Worm (Caenorhabditis elegans) whole organism, L4 larva: ENCODE data around the gene C41G11.1.

Experiments
- F37D6.2 ChIP-seq: sonication (generic microtip); optimal IDR thresholded peaks from 2 replicates; lab custom pipeline; 2016; ENCODE audit warnings: mild to moderate bottlenecking, missing genetic modification characterization, missing compliant biosample characterization
- F44E2.7 ChIP-seq: fragments of 200-800 bp; sonication (Bioruptor generic); IDR thresholded peaks from 2 replicates; pipeline ENCODE4 v2.1.2; 2022; ENCODE audit warnings: missing genetic modification characterization, missing compliant biosample characterization
- T20F7.1 ChIP-seq: fragments of 200-800 bp; sonication (Bioruptor generic); optimal IDR thresholded peaks from 2 replicates; lab custom pipeline; 2018; ENCODE audit warnings: mild to moderate bottlenecking, missing genetic modification characterization, missing compliant biosample characterization
- Y105C5A.15 ChIP-seq: fragments of 200-800 bp; sonication (Bioruptor generic); IDR thresholded peaks from 2 replicates; pipeline ENCODE4 v1.3.6; 2022; ENCODE audit warnings: missing genetic modification characterization, missing compliant biosample characterization
- Y5F2A.4 ChIP-seq: fragments of 200-800 bp; sonication (Bioruptor generic); optimal IDR thresholded peaks from 2 replicates; lab custom pipeline; 2018; ENCODE audit warnings: mild to moderate bottlenecking, missing genetic modification characterization, missing compliant biosample characterization
- ama-1 ChIP-seq: fragments of 150-350 bp; optimal IDR thresholded peaks from 2 replicates; lab custom pipeline; 2014; ENCODE audit warnings: inconsistent platforms, mixed read lengths
- arid-1 ChIP-seq: fragments of 200-800 bp; sonication (Bioruptor generic); conservative IDR thresholded peaks from 2 replicates; pipeline ENCODE4 v1.3.6; 2022; ENCODE audit warnings: missing genetic modification reagents, missing genetic modification characterization, missing compliant biosample characterization
- attf-4 ChIP-seq: sonication (generic microtip); optimal IDR thresholded peaks from 3 replicates; lab custom pipeline; 2017; ENCODE audit warnings: missing biosample characterization, missing genetic modification characterization
- ceh-32 ChIP-seq: sonication (generic microtip); optimal IDR thresholded peaks from 2 replicates; lab custom pipeline; 2016; ENCODE audit warnings: mild to moderate bottlenecking, missing genetic modification characterization, missing compliant biosample characterization; ENCODE audit not compliant: poor library complexity
- ceh-62 ChIP-seq: sonication (generic microtip); optimal IDR thresholded peaks from 2 replicates; lab custom pipeline; 2017; ENCODE audit warnings: missing biosample characterization, missing genetic modification characterization
- ceh-82 ChIP-seq: sonication (generic microtip); optimal IDR thresholded peaks from 2 replicates; lab custom pipeline; 2017; ENCODE audit warnings: missing biosample characterization, missing genetic modification characterization
- cey-2 ChIP-seq: sonication (generic microtip); optimal IDR thresholded peaks from 3 replicates; lab custom pipeline; 2017; ENCODE audit warnings: missing genetic modification characterization, mild to moderate bottlenecking, missing compliant biosample characterization, antibody characterized with exemption, borderline replicate concordance; ENCODE audit not compliant: insufficient read depth
- ctbp-1 ChIP-seq: fragments of 200-800 bp; sonication (Bioruptor generic); IDR thresholded peaks from 2 replicates; pipeline ENCODE4 v1.3.6; 2022; ENCODE audit warnings: missing genetic modification reagents, missing genetic modification characterization, missing compliant biosample characterization
- daf-16 ChIP-seq, 3 experiments: sonication (generic microtip); optimal IDR thresholded peaks; 2 replicates each; lab custom pipeline; 2016 to 2017; ENCODE audit warnings: missing genetic modification characterization in 3 of 3, missing genetic modification reagents in 3 of 3, mild to moderate bottlenecking in 2 of 3, missing compliant biosample characterization in 2 of 3, missing biosample characterization in 1 of 3, moderate library complexity in 1 of 3
- daf-19 ChIP-seq: fragments of 200-800 bp; sonication (Bioruptor generic); conservative IDR thresholded peaks from 2 replicates; pipeline ENCODE4 v1.3.6; 2022; ENCODE audit warnings: missing genetic modification characterization, missing compliant biosample characterization
- dpl-1 ChIP-seq: fragments of 150-350 bp; optimal IDR thresholded peaks from 2 replicates; lab custom pipeline; 2014; ENCODE audit warnings: missing biosample characterization, missing genetic modification reagents, missing genetic modification characterization
- duxl-1 ChIP-seq: sonication (generic microtip); optimal IDR thresholded peaks from 2 replicates; lab custom pipeline; 2016; ENCODE audit warnings: mild to moderate bottlenecking, missing genetic modification characterization, moderate library complexity, missing compliant biosample characterization; ENCODE audit not compliant: poor library complexity
- dve-1 ChIP-seq: sonication (generic microtip); optimal IDR thresholded peaks from 2 replicates; lab custom pipeline; 2017; ENCODE audit warnings: antibody characterized with exemption, mild to moderate bottlenecking, missing genetic modification characterization, missing compliant biosample characterization; ENCODE audit not compliant: insufficient read depth
- fos-1 ChIP-seq: fragments of 150-350 bp; optimal IDR thresholded peaks from 2 replicates; lab custom pipeline; 2014; ENCODE audit warnings: missing biosample characterization, missing genetic modification characterization
- hif-1 ChIP-seq, 2 experiments: sonication (generic microtip); optimal IDR thresholded peaks; 2 replicates each; lab custom pipeline; 2016 to 2017; ENCODE audit warnings: missing compliant biosample characterization in 2 of 2, missing genetic modification characterization in 2 of 2, missing genetic modification reagents in 2 of 2, missing genotype in 2 of 2, mild to moderate bottlenecking in 1 of 2
- hlh-11 ChIP-seq: fragments of 200-800 bp; sonication (Bioruptor generic); optimal IDR thresholded peaks from 2 replicates; lab custom pipeline; 2018; ENCODE audit warnings: mild to moderate bottlenecking, missing genetic modification characterization, missing compliant biosample characterization
- jun-1 ChIP-seq: fragments of 150-350 bp; optimal IDR thresholded peaks from 2 replicates; lab custom pipeline; 2014; ENCODE audit warnings: missing biosample characterization, missing genetic modification reagents, missing genetic modification characterization
- lin-1 ChIP-seq: fragments of 200-800 bp; sonication (Bioruptor generic); IDR thresholded peaks from 2 replicates; pipeline ENCODE4 v1.3.6; 2022; ENCODE audit warnings: missing genetic modification reagents, missing genetic modification characterization, missing compliant biosample characterization
- lin-13 ChIP-seq: fragments of 150-350 bp; optimal IDR thresholded peaks from 2 replicates; lab custom pipeline; 2014; ENCODE audit warnings: missing biosample characterization, missing genetic modification reagents, missing genetic modification characterization
- lin-39 ChIP-seq: fragments of 150-350 bp; optimal IDR thresholded peaks from 2 replicates; lab custom pipeline; 2014; ENCODE audit warnings: missing biosample characterization, missing genetic modification reagents, missing genetic modification characterization
- lsy-2 ChIP-seq, 2 experiments: fragments of 150-350 bp in 1 of 2; sonication (generic microtip) in 1 of 2; optimal IDR thresholded peaks; 2 replicates each; lab custom pipeline; 2014 to 2017; ENCODE audit warnings: missing biosample characterization in 2 of 2, missing genetic modification characterization in 2 of 2
- mep-1 ChIP-seq: fragments of 150-350 bp; sonication (generic microtip); optimal IDR thresholded peaks from 3 replicates; lab custom pipeline; 2014; ENCODE audit warnings: missing biosample characterization, missing genetic modification characterization
- mxl-2 ChIP-seq: fragments of 200-800 bp; sonication (Bioruptor generic); conservative IDR thresholded peaks from 2 replicates; pipeline ENCODE4 v1.3.6; 2022; ENCODE audit warnings: missing genetic modification reagents, missing genetic modification characterization, missing compliant biosample characterization
- mxl-3 ChIP-seq: fragments of 200-800 bp; sonication (Bioruptor generic); optimal IDR thresholded peaks from 2 replicates; lab custom pipeline; 2018; ENCODE audit warnings: mild to moderate bottlenecking, missing genetic modification characterization, missing compliant biosample characterization
- nhr-10 ChIP-seq: fragments of 150-350 bp; optimal IDR thresholded peaks from 2 replicates; lab custom pipeline; 2014; ENCODE audit warnings: missing biosample characterization, missing genetic modification characterization
- nhr-111 ChIP-seq: fragments of 200-800 bp; sonication (Bioruptor generic); optimal IDR thresholded peaks from 2 replicates; lab custom pipeline; 2018; ENCODE audit warnings: mild to moderate bottlenecking, missing genetic modification characterization, missing compliant biosample characterization
- nhr-25 ChIP-seq: sonication (generic microtip); optimal IDR thresholded peaks from 2 replicates; lab custom pipeline; 2017; ENCODE audit warnings: missing genetic modification characterization, mild to moderate bottlenecking, missing compliant biosample characterization, antibody characterized with exemption, moderate library complexity, borderline replicate concordance; ENCODE audit not compliant: insufficient read depth
- nhr-28 ChIP-seq: fragments of 150-350 bp; optimal IDR thresholded peaks from 2 replicates; lab custom pipeline; 2014; ENCODE audit warnings: missing biosample characterization, missing genetic modification characterization
- nhr-41 ChIP-seq: fragments of 200-800 bp; sonication (Bioruptor generic); IDR thresholded peaks from 2 replicates; pipeline ENCODE4 v1.3.6; 2022; ENCODE audit warnings: missing genetic modification reagents, missing genetic modification characterization, missing compliant biosample characterization
- nhr-48 ChIP-seq: sonication (generic microtip); optimal IDR thresholded peaks from 2 replicates; lab custom pipeline; 2016; ENCODE audit warnings: mild to moderate bottlenecking, missing genetic modification characterization, missing compliant biosample characterization
- nhr-76 ChIP-seq: fragments of 150-350 bp; optimal IDR thresholded peaks from 2 replicates; lab custom pipeline; 2014; ENCODE audit warnings: missing biosample characterization, missing genetic modification characterization
- pha-4 ChIP-seq, 2 experiments: fragments of 150-350 bp in 1 of 2; fragments of 200-800 bp in 1 of 2; sonication (Bioruptor generic) in 1 of 2; IDR thresholded peaks in 1 of 2; optimal IDR thresholded peaks in 1 of 2; 2 replicates each; pipeline versions ENCODE4 v1.3.6 to Lab custom; 2014 to 2022; ENCODE audit warnings: missing genetic modification characterization in 2 of 2, missing genetic modification reagents in 2 of 2, missing biosample characterization in 1 of 2, missing compliant biosample characterization in 1 of 2
- pqm-1 ChIP-seq: sonication (generic microtip); optimal IDR thresholded peaks from 2 replicates; lab custom pipeline; 2017; ENCODE audit warnings: missing biosample characterization, missing genetic modification characterization
- skn-1 ChIP-seq: fragments of 150-350 bp; optimal IDR thresholded peaks from 2 replicates; lab custom pipeline; 2014; ENCODE audit warnings: missing biosample characterization, missing genetic modification characterization
- snpc-1.2 ChIP-seq: fragments of 200-800 bp; sonication (Bioruptor generic); IDR thresholded peaks from 2 replicates; pipeline ENCODE4 v1.3.6; 2022; ENCODE audit warnings: missing genetic modification reagents, missing genetic modification characterization, missing compliant biosample characterization
- snpc-4 ChIP-seq: fragments of 150-350 bp; optimal IDR thresholded peaks from 2 replicates; lab custom pipeline; 2014; ENCODE audit warnings: missing biosample characterization, missing genetic modification characterization
- spr-3 ChIP-seq: fragments of 200-800 bp; sonication (Bioruptor generic); optimal IDR thresholded peaks from 2 replicates; lab custom pipeline; 2018; ENCODE audit warnings: mild to moderate bottlenecking, missing genetic modification characterization, missing compliant biosample characterization
- tra-1 ChIP-seq: fragments of 200-800 bp; sonication (Bioruptor generic); IDR thresholded peaks from 2 replicates; pipeline ENCODE4 v1.3.6; 2022; ENCODE audit warnings: missing genetic modification reagents, missing genetic modification characterization, missing compliant biosample characterization
- unc-130 ChIP-seq: sonication (generic microtip); optimal IDR thresholded peaks from 2 replicates; lab custom pipeline; 2016; ENCODE audit warnings: missing genetic modification reagents, missing genetic modification characterization, missing compliant biosample characterization
- unc-39 ChIP-seq: sonication (generic microtip); optimal IDR thresholded peaks from 2 replicates; lab custom pipeline; 2017; ENCODE audit warnings: missing biosample characterization, missing genetic modification characterization
- unc-62 ChIP-seq, 3 experiments: fragments of 150-350 bp in 1 of 3; sonication (generic microtip); optimal IDR thresholded peaks in 2 of 3; peaks in 1 of 3; 1 replicate in 1 of 3; 2 replicates in 2 of 3; lab custom pipeline; 2014 to 2017; ENCODE audit warnings: missing biosample characterization in 3 of 3, missing genetic modification characterization in 3 of 3, missing genetic modification reagents in 3 of 3, missing genotype in 1 of 3
- zag-1 ChIP-seq: fragments of 150-350 bp; optimal IDR thresholded peaks from 2 replicates; lab custom pipeline; 2014; ENCODE audit warnings: missing biosample characterization, missing genetic modification characterization
- zfp-2 ChIP-seq: sonication (generic microtip); optimal IDR thresholded peaks from 2 replicates; lab custom pipeline; 2016; ENCODE audit warnings: mild to moderate bottlenecking, missing genetic modification characterization, missing compliant biosample characterization
- zip-11 ChIP-seq: fragments of 200-800 bp; sonication (Bioruptor generic); IDR thresholded peaks from 2 replicates; pipeline ENCODE4 v1.3.6; 2022; ENCODE audit warnings: missing genetic modification characterization, missing compliant biosample characterization
- ztf-7 ChIP-seq: fragments of 150-350 bp; optimal IDR thresholded peaks from 2 replicates; lab custom pipeline; 2014; ENCODE audit warnings: missing biosample characterization, missing genetic modification characterization

Gene C41G11.1

DNA sequence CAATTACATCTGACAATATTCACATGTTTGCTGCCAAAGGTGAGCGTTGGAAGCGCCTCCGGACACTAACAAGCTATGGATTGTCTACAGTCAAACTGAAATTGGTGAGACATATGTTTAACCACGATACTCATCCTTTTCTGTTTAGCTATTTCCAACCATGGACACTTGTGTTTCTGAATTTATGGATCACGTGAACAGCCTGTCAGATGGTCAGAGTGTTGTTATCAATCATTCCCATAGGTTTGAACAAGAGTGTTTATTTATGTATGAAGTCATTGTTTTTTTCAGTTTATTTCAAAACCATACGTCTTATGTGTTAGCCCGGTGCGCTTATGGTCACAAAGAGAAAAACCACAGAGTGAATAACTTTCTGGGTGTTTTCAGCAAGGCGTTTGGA is 4.7 kb downstream of the C41G11.1 start:
- no peak for TF ChIP-seq Y105C5A.15
- no peak for TF ChIP-seq nhr-111 (GFP tag; lab: Kevin White, UChicago)
- TF ChIP-seq zfp-2 (tag; lab: Kevin White, UChicago), result no peak
- no peak for TF ChIP-seq mep-1 (tag; lab: Kevin White, UChicago)
- TF ChIP-seq nhr-48, result no peak
- TF ChIP-seq dpl-1 (GFP tag; lab: Kevin White, UChicago), result no peak
- no peak for TF ChIP-seq nhr-76 (tag; lab: Kevin White, UChicago)
- no peak for TF ChIP-seq snpc-1.2
- no peak for TF ChIP-seq ceh-32
- TF ChIP-seq attf-4 (tag; lab: Kevin White, UChicago), result no peak
- no peak for TF ChIP-seq hif-1 (tag; optimal IDR thresholded peaks at IDR 0.05; lab: Kevin White, UChicago)
- peak; percentile 53 for TF ChIP-seq nhr-28
- TF ChIP-seq ctbp-1 (GFP tag; lab: Robert Waterston, UW), result no peak
- TF ChIP-seq daf-19 (GFP tag; lab: Robert Waterston, UW), result no peak
- no peak for TF ChIP-seq arid-1
- no peak for TF ChIP-seq jun-1 (tag; lab: Kevin White, UChicago)
- no peak for TF ChIP-seq pha-4 (GFP tag; IDR thresholded peaks at IDR 0.05; lab: Robert Waterston, UW)
- no peak for TF ChIP-seq pha-4 (tag; optimal IDR thresholded peaks at IDR 0.05; lab: Kevin White, UChicago)
- no peak for TF ChIP-seq mxl-2 (GFP tag; lab: Robert Waterston, UW)
- TF ChIP-seq T20F7.1 (GFP tag; lab: Kevin White, UChicago), result no peak
- no peak for TF ChIP-seq cey-2 (tag; lab: Kevin White, UChicago)
- TF ChIP-seq hlh-11 (tag; lab: Kevin White, UChicago), result peak; percentile 17
- no peak for TF ChIP-seq F37D6.2 (tag; lab: Kevin White, UChicago)
- no peak for TF ChIP-seq lin-13 (GFP tag; lab: Kevin White, UChicago)
- peak in 1 of 2 experiments; percentile 93 for TF ChIP-seq unc-62 (GFP tag; optimal IDR thresholded peaks at IDR 0.05 in 1 of 2; lab: Kevin White, UChicago)
- TF ChIP-seq unc-62 (tag; optimal IDR thresholded peaks at IDR 0.05; lab: Kevin White, UChicago), result no peak
- no peak for TF ChIP-seq lin-1 (GFP tag; lab: Robert Waterston, UW)
- no peak for TF ChIP-seq lin-39 (tag; lab: Kevin White, UChicago)
- TF ChIP-seq daf-16 (GFP tag; optimal IDR thresholded peaks at IDR 0.05; lab: Kevin White, UChicago), result no peak
- peak; percentile 82 for TF ChIP-seq daf-16 (tag; optimal IDR thresholded peaks at IDR 0.05; lab: Kevin White, UChicago)
- no peak for TF ChIP-seq pqm-1 (tag; lab: Kevin White, UChicago)
- TF ChIP-seq nhr-25 (tag; lab: Kevin White, UChicago), result no peak
- TF ChIP-seq spr-3 (GFP tag; lab: Kevin White, UChicago), result no peak
- no peak for TF ChIP-seq zip-11 (GFP tag; lab: Robert Waterston, UW)
- no peak for TF ChIP-seq nhr-41 (GFP tag; lab: Robert Waterston, UW)
- no peak for TF ChIP-seq skn-1
- no peak for TF ChIP-seq fos-1 (tag; lab: Kevin White, UChicago)
- TF ChIP-seq unc-39 (tag; lab: Kevin White, UChicago), result no peak
- TF ChIP-seq ceh-62 (tag; lab: Kevin White, UChicago), result no peak
- no peak for TF ChIP-seq ama-1 (lab: Kevin White, UChicago)
- no peak for TF ChIP-seq Y5F2A.4 (GFP tag; lab: Kevin White, UChicago)
- no peak for TF ChIP-seq snpc-4 (tag; lab: Kevin White, UChicago)
- no peak for TF ChIP-seq ztf-7 (tag; lab: Kevin White, UChicago)
- TF ChIP-seq zag-1 (tag; lab: Kevin White, UChicago), result no peak
- TF ChIP-seq ceh-82 (tag; lab: Kevin White, UChicago), result no peak
- TF ChIP-seq duxl-1 (tag; lab: Kevin White, UChicago), result no peak
- no peak for TF ChIP-seq unc-130 (GFP tag; lab: Kevin White, UChicago)
- TF ChIP-seq F44E2.7 (GFP tag; lab: Robert Waterston, UW), result no peak
- no peak for TF ChIP-seq nhr-10 (tag; lab: Kevin White, UChicago)
- TF ChIP-seq tra-1, result no peak
- no peak for TF ChIP-seq mxl-3 (GFP tag; lab: Kevin White, UChicago)
- peak; percentile 30 for TF ChIP-seq dve-1 (tag; lab: Kevin White, UChicago)
- no peak for TF ChIP-seq lsy-2 (tag; optimal IDR thresholded peaks at IDR 0.05; lab: Kevin White, UChicago)
